Worm (Caenorhabditis elegans) whole organism, L3 larva: Measurements from ENCODE around the gene daf-37.

ENCODE experiments used
- ZK546.5 ChIP-seq: sonication (generic microtip); optimal IDR thresholded peaks from 2 replicates; lab custom pipeline; 2017; ENCODE audit warnings: missing biosample characterization, missing genetic modification characterization
- egl-5 ChIP-seq: fragments of 150-350 bp; optimal IDR thresholded peaks from 2 replicates; lab custom pipeline; 2017; ENCODE audit warnings: missing biosample characterization, missing genetic modification reagents, missing genetic modification characterization, inconsistent platforms
- elt-3 ChIP-seq, 3 experiments: fragments of 150-350 bp in 1 of 3; sonication (generic microtip) in 2 of 3; optimal IDR thresholded peaks; 2 replicates in 2 of 3; 4 replicates in 1 of 3; lab custom pipeline; 2014 to 2017; ENCODE audit warnings: missing biosample characterization in 3 of 3, missing genetic modification characterization in 3 of 3
- fkh-10 ChIP-seq: sonication (generic microtip); optimal IDR thresholded peaks from 2 replicates; lab custom pipeline; 2017; ENCODE audit warnings: missing biosample characterization, missing genetic modification reagents, missing genetic modification characterization
- fos-1 ChIP-seq: fragments of 150-350 bp; optimal IDR thresholded peaks from 2 replicates; lab custom pipeline; 2014; ENCODE audit warnings: missing biosample characterization, missing genetic modification characterization
- jun-1 ChIP-seq: fragments of 150-350 bp; optimal IDR thresholded peaks from 2 replicates; lab custom pipeline; 2014; ENCODE audit warnings: missing biosample characterization, missing genetic modification reagents, missing genetic modification characterization
- lin-15B ChIP-seq: fragments of 150-350 bp; optimal IDR thresholded peaks from 2 replicates; lab custom pipeline; 2014; ENCODE audit warnings: missing biosample characterization, missing genetic modification characterization
- mdl-1 ChIP-seq: fragments of 150-350 bp; optimal IDR thresholded peaks from 2 replicates; lab custom pipeline; 2014; ENCODE audit warnings: missing biosample characterization, missing genetic modification characterization
- nhr-12 ChIP-seq: fragments of 150-350 bp; optimal IDR thresholded peaks from 2 replicates; lab custom pipeline; 2014; ENCODE audit warnings: missing biosample characterization, missing genetic modification characterization
- nhr-76 ChIP-seq: fragments of 150-350 bp; sonication (generic microtip); optimal IDR thresholded peaks from 5 replicates; lab custom pipeline; 2014; ENCODE audit warnings: missing biosample characterization, missing genetic modification characterization
- pqm-1 ChIP-seq: fragments of 150-350 bp; optimal IDR thresholded peaks from 2 replicates; lab custom pipeline; 2017; ENCODE audit warnings: missing biosample characterization, missing genetic modification characterization, inconsistent platforms
- ztf-4 ChIP-seq: fragments of 150-350 bp; optimal IDR thresholded peaks from 2 replicates; lab custom pipeline; 2014; ENCODE audit warnings: missing biosample characterization, missing genetic modification characterization

DNA sequence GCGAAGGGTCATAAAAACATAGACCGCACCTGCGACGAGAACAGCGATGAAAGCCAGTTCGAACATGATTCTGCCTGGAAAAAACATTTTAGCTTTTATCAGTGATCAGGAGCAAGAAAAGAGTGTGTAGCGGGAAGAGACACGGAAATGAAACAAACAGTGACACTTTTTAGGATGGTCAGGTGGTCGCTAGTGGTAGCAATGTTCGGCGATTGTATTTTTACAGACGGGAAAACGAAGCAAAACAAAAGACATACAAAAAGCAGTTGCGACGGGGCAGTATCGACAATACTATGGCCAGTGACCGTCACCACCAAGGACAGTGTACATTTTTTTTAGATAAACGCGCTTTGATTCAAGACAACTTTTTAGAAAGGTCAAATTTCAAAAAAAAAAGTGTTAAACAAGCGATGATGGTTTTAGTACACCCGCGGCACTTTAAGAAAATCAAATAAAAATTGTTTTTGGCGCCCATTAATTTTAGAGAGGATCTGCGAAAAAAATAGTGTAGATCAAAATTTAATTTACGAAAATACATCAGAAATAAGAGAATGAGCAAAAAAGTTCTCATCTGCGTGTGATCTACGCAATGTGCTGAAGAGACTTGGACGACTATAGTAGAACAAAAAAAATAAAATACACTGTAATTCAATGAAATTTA, 27.5 kb upstream of the daf-37 start, which contains the start of gene T24H7.9:
- no peak for TF ChIP-seq nhr-12 (tag; lab: Kevin White, UChicago)
- no peak for TF ChIP-seq nhr-76
- TF ChIP-seq egl-5 (tag; lab: Kevin White, UChicago): no peak
- no peak for TF ChIP-seq fkh-10 (GFP tag; lab: Kevin White, UChicago)
- TF ChIP-seq elt-3 (tag; optimal IDR thresholded peaks at IDR 0.05; lab: Kevin White, UChicago): no peak
- TF ChIP-seq mdl-1 (tag; lab: Kevin White, UChicago): no peak
- TF ChIP-seq lin-15B (tag; lab: Kevin White, UChicago): no peak
- no peak for TF ChIP-seq jun-1 (tag; lab: Kevin White, UChicago)
- TF ChIP-seq pqm-1 (tag; lab: Kevin White, UChicago): no peak
- TF ChIP-seq fos-1 (tag; lab: Kevin White, UChicago): no peak
- no peak for TF ChIP-seq ztf-4
- TF ChIP-seq ZK546.5: no peak
